Fruit fly (Drosophila melanogaster): Measurements from ENCODE around the gene CG43291.

Gene CG43291

DNA sequence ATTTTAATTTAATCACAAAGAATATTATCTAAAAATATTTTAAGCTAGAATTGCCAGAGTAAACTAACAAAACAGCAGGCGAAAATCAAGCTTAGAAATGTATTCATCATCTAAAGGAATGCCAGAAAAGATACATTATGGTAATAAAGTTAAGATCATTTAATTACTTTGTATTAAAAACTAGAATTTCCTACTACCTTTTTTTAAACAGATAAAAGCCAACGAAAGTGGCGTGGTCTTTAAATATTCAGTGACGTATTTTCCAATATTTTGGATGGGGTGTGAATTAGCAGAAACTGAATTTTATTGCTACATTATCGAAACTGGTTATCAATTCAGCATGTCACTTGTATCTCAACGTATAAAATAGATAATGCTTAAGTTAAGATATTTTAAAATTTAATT lies 47.8 kb upstream of the CG43291 start (continued):
- TF ChIP-seq net (GFP tag; optimal IDR thresholded peaks at IDR 0.05), result peak; percentile 49
- TF ChIP-seq CG31627 (GFP tag; optimal IDR thresholded peaks at IDR 0.05), result peak; percentile 31
- no peak for TF ChIP-seq CG8319 (GFP tag; optimal IDR thresholded peaks at IDR 0.05)
- no peak for TF ChIP-seq ss (GFP tag; optimal IDR thresholded peaks at IDR 0.05)
- TF ChIP-seq CG6808 (GFP tag; optimal IDR thresholded peaks at IDR 0.05), result peak; percentile 61
- no peak for TF ChIP-seq CG9139 (GFP tag; optimal IDR thresholded peaks at IDR 0.05)
- peak; percentile 67 for TF ChIP-seq esn (GFP tag; optimal IDR thresholded peaks at IDR 0.05)
- TF ChIP-seq achi (GFP tag; optimal IDR thresholded peaks at IDR 0.05), result peak; percentile 59
- TF ChIP-seq CG34406 (GFP tag; optimal IDR thresholded peaks at IDR 0.05), result peak; percentile 50
- TF ChIP-seq dac (GFP tag; optimal IDR thresholded peaks at IDR 0.05), result peak; percentile 35
- peak; percentile 35 for TF ChIP-seq CG11902 (GFP tag; optimal IDR thresholded peaks at IDR 0.05)
- no peak for TF ChIP-seq Blimp-1 (GFP tag; optimal IDR thresholded peaks at IDR 0.05)
- peak; percentile 35 for TF ChIP-seq lz (GFP tag; optimal IDR thresholded peaks at IDR 0.05)
- no peak for TF ChIP-seq CG11294 (GFP tag; IDR thresholded peaks at IDR 0.05)
- TF ChIP-seq CG3032 (tag; optimal IDR thresholded peaks at IDR 0.05), result peak; percentile 53

DNA sequence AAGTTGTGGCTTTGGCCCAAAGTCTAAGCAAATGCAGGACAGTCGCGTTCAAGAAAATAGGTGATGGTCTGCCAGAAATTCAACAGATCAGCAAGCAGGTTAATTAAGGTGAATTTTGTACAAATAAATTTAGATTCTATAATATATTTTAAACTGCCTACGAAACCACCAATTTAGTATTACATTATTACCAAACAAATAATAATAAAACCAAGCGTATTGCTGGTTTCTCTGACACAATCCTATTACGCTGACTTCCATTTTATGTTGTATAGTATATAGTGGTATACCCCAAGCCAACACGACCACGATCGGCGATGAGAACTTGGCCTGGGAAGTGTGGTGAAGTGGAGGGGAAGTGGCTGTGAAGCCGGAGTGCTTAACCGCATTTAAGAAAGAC lies 47.0 kb upstream of the CG43291 start:
- TF ChIP-seq Met (GFP tag; optimal IDR thresholded peaks at IDR 0.05), result peak; percentile 88
- peak; percentile 82 for TF ChIP-seq OdsH (GFP tag; optimal IDR thresholded peaks at IDR 0.05)
- TF ChIP-seq fd85E (GFP tag; optimal IDR thresholded peaks at IDR 0.05), result peak; percentile 22
- TF ChIP-seq CG4318 (GFP tag; optimal IDR thresholded peaks at IDR 0.05), result peak; percentile 73
- TF ChIP-seq esn (GFP tag; optimal IDR thresholded peaks at IDR 0.05), result peak; percentile 89
- TF ChIP-seq Ets21C (GFP tag; optimal IDR thresholded peaks at IDR 0.05), result peak; percentile 60
- TF ChIP-seq Sox102F (GFP tag; optimal IDR thresholded peaks at IDR 0.05), result peak; percentile 84
- TF ChIP-seq CG15336 (GFP tag; IDR thresholded peaks at IDR 0.05), result peak; percentile 93
- peak; percentile 75 for TF ChIP-seq CG7368 (GFP tag; optimal IDR thresholded peaks at IDR 0.05)
- peak; percentile 82 for TF ChIP-seq Hr4 (GFP tag; optimal IDR thresholded peaks at IDR 0.05)
- TF ChIP-seq topi (GFP tag; optimal IDR thresholded peaks at IDR 0.05), result peak; percentile 78
- no peak for TF ChIP-seq Hr38 (GFP tag; optimal IDR thresholded peaks at IDR 0.05)
- peak; percentile 76 for TF ChIP-seq CG1621 (tag; optimal IDR thresholded peaks at IDR 0.05)
- TF ChIP-seq net (GFP tag; optimal IDR thresholded peaks at IDR 0.05), result peak; percentile 82
- peak; percentile 98 for TF ChIP-seq Eip78C (GFP tag)
- peak; percentile 49 for TF ChIP-seq CG11902 (GFP tag; optimal IDR thresholded peaks at IDR 0.05)
- peak; percentile 79 for TF ChIP-seq Eip75B (GFP tag; optimal IDR thresholded peaks at IDR 0.05)
- peak; percentile 48 for TF ChIP-seq Sox15 (GFP tag; optimal IDR thresholded peaks at IDR 0.05)
- TF ChIP-seq Eip93F (GFP tag; optimal IDR thresholded peaks at IDR 0.05), result peak; percentile 41
- TF ChIP-seq CG8632 (GFP tag; optimal IDR thresholded peaks at IDR 0.05), result peak; percentile 75
- TF ChIP-seq CG6276 (GFP tag; optimal IDR thresholded peaks at IDR 0.05), result peak; percentile 89
- peak; percentile 87 for TF ChIP-seq eg (GFP tag; IDR thresholded peaks at IDR 0.05)
- TF ChIP-seq fd59A (GFP tag; optimal IDR thresholded peaks at IDR 0.05), result peak; percentile 81
- TF ChIP-seq CG9139 (GFP tag; optimal IDR thresholded peaks at IDR 0.05), result peak; percentile 70
- peak; percentile 77 for TF ChIP-seq CG34406 (GFP tag; optimal IDR thresholded peaks at IDR 0.05)
- peak; percentile 78 for TF ChIP-seq CG10631 (GFP tag; optimal IDR thresholded peaks at IDR 0.05)
- TF ChIP-seq pdm3 (GFP tag; optimal IDR thresholded peaks at IDR 0.05), result peak; percentile 74
- peak; percentile 78 for TF ChIP-seq Sox14 (GFP tag; optimal IDR thresholded peaks at IDR 0.05)
- TF ChIP-seq CG6163 (GFP tag; IDR thresholded peaks at IDR 0.05), result peak; percentile 79; the same call in 2 of the 3 replicates
- peak; percentile 83 for TF ChIP-seq CG10669 (GFP tag; optimal IDR thresholded peaks at IDR 0.05)
- peak; percentile 87 for TF ChIP-seq CG3032 (tag; optimal IDR thresholded peaks at IDR 0.05)
- peak; percentile 95 for TF ChIP-seq svp (GFP tag)
- TF ChIP-seq Smox (GFP tag; optimal IDR thresholded peaks at IDR 0.05), result peak; percentile 83
- peak; percentile 83 for TF ChIP-seq CG3919 (GFP tag; optimal IDR thresholded peaks at IDR 0.05)
- peak; percentile 90 for TF ChIP-seq CG6808 (GFP tag; optimal IDR thresholded peaks at IDR 0.05)
- TF ChIP-seq CG31627 (GFP tag; optimal IDR thresholded peaks at IDR 0.05), result peak; percentile 69
- TF ChIP-seq Gug (GFP tag; IDR thresholded peaks at IDR 0.05), result peak; percentile 49
- TF ChIP-seq CG11294 (GFP tag; IDR thresholded peaks at IDR 0.05), result peak; percentile 59
- TF ChIP-seq CG6854 (GFP tag; optimal IDR thresholded peaks at IDR 0.05), result peak; percentile 85
- peak; percentile 65 for TF ChIP-seq Hr39 (GFP tag; optimal IDR thresholded peaks at IDR 0.05)
- peak; percentile 91 for TF ChIP-seq CG32006 (GFP tag; optimal IDR thresholded peaks at IDR 0.05)
- TF ChIP-seq spab (GFP tag; optimal IDR thresholded peaks at IDR 0.05), result peak; percentile 81
- peak; percentile 92 for TF ChIP-seq CG8119 (GFP tag; IDR thresholded peaks at IDR 0.05)
- TF ChIP-seq dac (GFP tag; optimal IDR thresholded peaks at IDR 0.05), result peak; percentile 49
